Worm (Caenorhabditis elegans) whole organism, L3 larva: ENCODE measurements around the gene sru-15.

Source experiments
- ZK546.5 ChIP-seq: sonication (generic microtip); optimal IDR thresholded peaks from 2 replicates; lab custom pipeline; 2017; ENCODE audit warnings: missing biosample characterization, missing genetic modification characterization
- aly-2 ChIP-seq: fragments of 150-350 bp; optimal IDR thresholded peaks from 2 replicates; lab custom pipeline; 2014; ENCODE audit warnings: missing biosample characterization, missing genetic modification characterization
- ama-1 ChIP-seq: fragments of 150-350 bp; optimal IDR thresholded peaks from 2 replicates; lab custom pipeline; 2018
- ceh-28 ChIP-seq: fragments of 150-350 bp; optimal IDR thresholded peaks from 2 replicates; lab custom pipeline; 2014; ENCODE audit warnings: missing biosample characterization, missing genetic modification reagents, missing genetic modification characterization
- ceh-82 ChIP-seq: fragments of 150-350 bp; optimal IDR thresholded peaks from 2 replicates; lab custom pipeline; 2014; ENCODE audit warnings: missing biosample characterization, missing genetic modification characterization
- ceh-9 ChIP-seq: sonication (generic microtip); optimal IDR thresholded peaks from 2 replicates; lab custom pipeline; 2018; ENCODE audit warnings: missing biosample characterization, missing genetic modification characterization
- daf-12 ChIP-seq: fragments of 150-350 bp; optimal IDR thresholded peaks from 2 replicates; lab custom pipeline; 2014; ENCODE audit warnings: missing biosample characterization, missing genetic modification reagents, missing genetic modification characterization
- elt-1 ChIP-seq: fragments of 150-350 bp; optimal IDR thresholded peaks from 2 replicates; lab custom pipeline; 2014; ENCODE audit warnings: missing biosample characterization, missing genetic modification characterization
- elt-2 ChIP-seq: sonication (generic microtip); optimal IDR thresholded peaks from 2 replicates; lab custom pipeline; 2016; ENCODE audit warnings: missing genetic modification reagents, mild to moderate bottlenecking, missing genetic modification characterization, missing compliant biosample characterization
- elt-3 ChIP-seq, 3 experiments: fragments of 150-350 bp in 1 of 3; sonication (generic microtip) in 2 of 3; optimal IDR thresholded peaks; 2 replicates in 2 of 3; 4 replicates in 1 of 3; lab custom pipeline; 2014 to 2017; ENCODE audit warnings: missing biosample characterization in 3 of 3, missing genetic modification characterization in 3 of 3
- eor-1 ChIP-seq, 2 experiments: fragments of 150-350 bp; optimal IDR thresholded peaks; 2 replicates each; lab custom pipeline; 2014 to 2018; ENCODE audit warnings: missing biosample characterization in 2 of 2, missing genetic modification characterization in 2 of 2
- fkh-10 ChIP-seq: sonication (generic microtip); optimal IDR thresholded peaks from 2 replicates; lab custom pipeline; 2017; ENCODE audit warnings: missing biosample characterization, missing genetic modification reagents, missing genetic modification characterization
- fos-1 ChIP-seq: fragments of 150-350 bp; optimal IDR thresholded peaks from 2 replicates; lab custom pipeline; 2014; ENCODE audit warnings: missing biosample characterization, missing genetic modification characterization
- jun-1 ChIP-seq: fragments of 150-350 bp; optimal IDR thresholded peaks from 2 replicates; lab custom pipeline; 2014; ENCODE audit warnings: missing biosample characterization, missing genetic modification reagents, missing genetic modification characterization
- lin-15B ChIP-seq: fragments of 150-350 bp; optimal IDR thresholded peaks from 2 replicates; lab custom pipeline; 2014; ENCODE audit warnings: missing biosample characterization, missing genetic modification characterization
- lin-39 ChIP-seq: fragments of 150-350 bp; optimal IDR thresholded peaks from 2 replicates; lab custom pipeline; 2018; ENCODE audit warnings: missing biosample characterization, missing genetic modification reagents, missing genetic modification characterization
- mdl-1 ChIP-seq: fragments of 150-350 bp; optimal IDR thresholded peaks from 2 replicates; lab custom pipeline; 2014; ENCODE audit warnings: missing biosample characterization, missing genetic modification characterization
- mml-1 ChIP-seq: fragments of 150-350 bp; sonication (generic microtip); optimal IDR thresholded peaks from 3 replicates; lab custom pipeline; 2014; ENCODE audit warnings: missing biosample characterization, missing genetic modification characterization
- nfya-1 ChIP-seq: sonication (generic microtip); optimal IDR thresholded peaks from 2 replicates; lab custom pipeline; 2017; ENCODE audit warnings: missing genetic modification characterization, mild to moderate bottlenecking, missing compliant biosample characterization, antibody characterized with exemption, moderate library complexity; ENCODE audit not compliant: insufficient read depth
- nhr-11 ChIP-seq: fragments of 150-350 bp; optimal IDR thresholded peaks from 2 replicates; lab custom pipeline; 2014; ENCODE audit warnings: missing biosample characterization, missing genetic modification characterization
- nhr-12 ChIP-seq: fragments of 150-350 bp; optimal IDR thresholded peaks from 2 replicates; lab custom pipeline; 2014; ENCODE audit warnings: missing biosample characterization, missing genetic modification characterization
- nhr-23 ChIP-seq: fragments of 150-350 bp; optimal IDR thresholded peaks from 2 replicates; lab custom pipeline; 2014; ENCODE audit warnings: missing biosample characterization, missing genetic modification reagents, missing genetic modification characterization
- nhr-237 ChIP-seq: fragments of 150-350 bp; optimal IDR thresholded peaks from 2 replicates; lab custom pipeline; 2014; ENCODE audit warnings: missing biosample characterization, missing genetic modification characterization
- nhr-25 ChIP-seq: sonication (generic microtip); optimal IDR thresholded peaks from 2 replicates; lab custom pipeline; 2017; ENCODE audit warnings: missing biosample characterization, missing genetic modification characterization
- nhr-43 ChIP-seq: sonication (generic microtip); optimal IDR thresholded peaks from 2 replicates; lab custom pipeline; 2016; ENCODE audit warnings: mild to moderate bottlenecking, missing genetic modification characterization, missing compliant biosample characterization; ENCODE audit not compliant: poor library complexity, severe bottlenecking
- nhr-67 ChIP-seq: fragments of 150-350 bp; optimal IDR thresholded peaks from 2 replicates; lab custom pipeline; 2014; ENCODE audit warnings: missing biosample characterization, missing genetic modification characterization
- nhr-76 ChIP-seq: fragments of 150-350 bp; sonication (generic microtip); optimal IDR thresholded peaks from 5 replicates; lab custom pipeline; 2014; ENCODE audit warnings: missing biosample characterization, missing genetic modification characterization
- nhr-77 ChIP-seq: fragments of 150-350 bp; optimal IDR thresholded peaks from 2 replicates; lab custom pipeline; 2014; ENCODE audit warnings: missing biosample characterization, missing genetic modification characterization
- pha-4 ChIP-seq: fragments of 150-350 bp; optimal IDR thresholded peaks from 2 replicates; lab custom pipeline; 2014; ENCODE audit warnings: missing biosample characterization, missing genetic modification reagents, missing genetic modification characterization
- pqm-1 ChIP-seq: fragments of 150-350 bp; optimal IDR thresholded peaks from 2 replicates; lab custom pipeline; 2017; ENCODE audit warnings: missing biosample characterization, missing genetic modification characterization, inconsistent platforms
- sea-2 ChIP-seq: fragments of 150-350 bp; sonication (generic microtip); optimal IDR thresholded peaks from 4 replicates; lab custom pipeline; 2014; ENCODE audit warnings: missing biosample characterization, missing genetic modification reagents, missing genetic modification characterization
- skn-1 ChIP-seq: fragments of 150-350 bp; optimal IDR thresholded peaks from 2 replicates; lab custom pipeline; 2014; ENCODE audit warnings: missing biosample characterization, missing genetic modification characterization
- tbx-2 ChIP-seq: sonication (generic microtip); optimal IDR thresholded peaks from 2 replicates; lab custom pipeline; 2016; ENCODE audit warnings: mild to moderate bottlenecking, missing genetic modification characterization, missing compliant biosample characterization
- unc-39 ChIP-seq: sonication (generic microtip); optimal IDR thresholded peaks from 4 replicates; lab custom pipeline; 2017; ENCODE audit warnings: missing biosample characterization, missing genetic modification characterization
- unc-62 ChIP-seq: fragments of 150-350 bp; sonication (generic microtip); optimal IDR thresholded peaks from 4 replicates; lab custom pipeline; 2014; ENCODE audit warnings: missing biosample characterization, missing genetic modification reagents, missing genetic modification characterization
- zag-1 ChIP-seq: fragments of 150-350 bp; optimal IDR thresholded peaks from 2 replicates; lab custom pipeline; 2014; ENCODE audit warnings: missing biosample characterization, missing genetic modification characterization
- ztf-11 ChIP-seq: fragments of 150-350 bp; optimal IDR thresholded peaks from 2 replicates; lab custom pipeline; 2014; ENCODE audit warnings: missing biosample characterization, missing genetic modification characterization

Gene sru-15

DNA sequence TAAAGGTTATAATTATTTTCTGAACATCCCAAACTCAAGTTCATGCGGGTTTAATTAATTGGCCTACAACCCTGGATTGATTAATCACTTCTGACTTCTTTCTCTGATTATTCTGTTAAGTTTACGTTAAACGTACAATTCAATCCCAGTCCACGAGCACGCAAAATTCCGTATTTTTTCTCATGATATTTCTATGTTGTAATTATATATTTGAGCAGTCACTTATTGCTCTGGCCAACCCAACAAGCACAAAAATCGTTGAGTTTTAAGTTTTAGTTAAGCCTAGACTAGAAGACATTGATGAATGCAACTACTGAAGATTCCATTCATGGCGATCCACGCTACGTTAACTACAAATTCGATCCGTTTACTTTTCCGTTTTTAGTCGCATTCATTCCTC is at the start of gene sru-15:
TSS of gene sru-15 (plus strand) at position 301 of the 400 bp plus-strand sequence.
- TF ChIP-seq ceh-9 (tag; lab: Kevin White, UChicago) (no peak), sea-2 (no peak), nhr-77 (tag; lab: Kevin White, UChicago) (no peak), aly-2 (tag; lab: Kevin White, UChicago) (no peak), nhr-237 (tag; lab: Kevin White, UChicago) (no peak), nhr-23 (tag; lab: Kevin White, UChicago) (no peak), eor-1 (tag; optimal IDR thresholded peaks at IDR 0.05; lab: Kevin White, UChicago) (no peak), unc-62 (GFP tag; lab: Kevin White, UChicago) (no peak), pha-4 (no peak), ama-1 (lab: Kevin White, UChicago) (no peak), nhr-12 (tag; lab: Kevin White, UChicago) (no peak), lin-15B (no peak), lin-39 (tag; lab: Kevin White, UChicago) (no peak), nfya-1 (tag; lab: Kevin White, UChicago) (no peak), ceh-28 (tag; lab: Kevin White, UChicago) (no peak), fkh-10 (no peak), unc-39 (tag; lab: Kevin White, UChicago) (no peak), nhr-76 (tag; lab: Kevin White, UChicago) (no peak), nhr-25 (tag; lab: Kevin White, UChicago) (no peak)

DNA sequence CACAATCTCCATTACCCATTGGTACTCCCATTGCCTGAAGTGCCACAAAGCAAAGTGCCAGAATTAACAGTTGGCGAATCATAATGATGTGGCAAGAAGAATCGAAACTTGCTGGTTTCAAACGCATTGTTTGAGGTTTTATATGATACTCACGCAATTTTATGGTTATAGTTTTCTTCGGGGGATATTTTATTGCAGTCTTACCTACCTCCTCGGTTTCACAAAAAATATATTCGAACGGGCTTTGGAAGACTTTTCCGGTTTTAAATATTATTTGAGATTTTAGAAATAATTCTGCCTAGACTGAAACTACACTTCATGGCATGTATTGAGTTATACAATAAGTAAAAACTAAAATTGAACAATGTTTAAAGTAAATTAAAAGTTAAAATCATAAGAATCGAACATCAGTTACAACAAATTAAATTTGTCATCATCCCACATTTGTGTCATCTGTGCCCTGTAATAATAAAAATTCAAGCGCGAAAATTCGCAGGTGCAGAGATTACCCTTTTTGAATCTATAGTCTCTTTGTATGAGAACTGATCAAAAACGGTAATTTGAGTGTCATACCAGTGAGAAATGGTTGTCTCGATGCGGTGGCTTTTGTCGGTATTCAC is 49.3 kb upstream of the sru-15 start, which contains the start of the genes clec-197 and clec-198:
TSS of gene clec-197 (minus strand) at position 101 of the 620 bp plus-strand sequence.
TSS of gene clec-198 (plus strand) at position 570 of the 620 bp plus-strand sequence.
- no peak for TF ChIP-seq nhr-12 (tag; lab: Kevin White, UChicago)
- TF ChIP-seq unc-62 (GFP tag; lab: Kevin White, UChicago) = no peak
- no peak for TF ChIP-seq ZK546.5 (tag; lab: Kevin White, UChicago)
- no peak for TF ChIP-seq tbx-2
- no peak for TF ChIP-seq elt-1 (tag; lab: Kevin White, UChicago)

DNA sequence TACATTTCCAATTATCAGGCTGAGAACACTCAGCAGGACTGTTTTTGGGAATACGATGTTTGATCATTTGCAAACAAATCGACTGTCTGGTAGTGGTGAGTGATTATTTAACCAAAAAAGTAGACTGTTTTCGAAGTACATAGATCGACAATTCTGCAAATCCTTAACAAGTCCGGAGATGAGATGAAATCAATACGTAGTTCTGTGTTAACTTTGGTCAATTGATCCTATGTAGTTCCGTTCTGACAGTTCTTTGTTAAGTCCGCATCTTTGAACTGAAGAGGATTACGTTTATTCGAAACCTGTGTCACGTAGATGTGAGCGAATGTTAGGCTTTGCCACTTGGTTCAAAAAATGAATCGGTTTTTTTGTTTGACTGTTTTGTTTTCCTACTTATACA is 44.4 kb upstream of the sru-15 start, which contains the start of gene clec-199:
TSS of gene clec-199 (plus strand) at position 301 of the 400 bp plus-strand sequence.
- TF ChIP-seq mdl-1 (tag; lab: Kevin White, UChicago) (no peak), pqm-1 (tag; lab: Kevin White, UChicago) (no peak), nhr-12 (tag; lab: Kevin White, UChicago) (no peak), ZK546.5 (tag; lab: Kevin White, UChicago) (no peak), nhr-77 (tag; lab: Kevin White, UChicago) (no peak), jun-1 (no peak), daf-12 (tag; lab: Kevin White, UChicago) (no peak), skn-1 (tag; lab: Kevin White, UChicago) (no peak), ztf-11 (tag; lab: Kevin White, UChicago) (no peak), nhr-76 (tag; lab: Kevin White, UChicago) (no peak), nhr-23 (tag; lab: Kevin White, UChicago) (no peak), fkh-10 (no peak), pha-4 (no peak), unc-62 (GFP tag; lab: Kevin White, UChicago) (no peak), fos-1 (tag; lab: Kevin White, UChicago) (no peak), nhr-11 (tag; lab: Kevin White, UChicago) (no peak), zag-1 (tag; lab: Kevin White, UChicago) (no peak), ceh-82 (tag; lab: Kevin White, UChicago) (no peak)
- TF ChIP-seq, all 47 proteins: peak for 0

DNA sequence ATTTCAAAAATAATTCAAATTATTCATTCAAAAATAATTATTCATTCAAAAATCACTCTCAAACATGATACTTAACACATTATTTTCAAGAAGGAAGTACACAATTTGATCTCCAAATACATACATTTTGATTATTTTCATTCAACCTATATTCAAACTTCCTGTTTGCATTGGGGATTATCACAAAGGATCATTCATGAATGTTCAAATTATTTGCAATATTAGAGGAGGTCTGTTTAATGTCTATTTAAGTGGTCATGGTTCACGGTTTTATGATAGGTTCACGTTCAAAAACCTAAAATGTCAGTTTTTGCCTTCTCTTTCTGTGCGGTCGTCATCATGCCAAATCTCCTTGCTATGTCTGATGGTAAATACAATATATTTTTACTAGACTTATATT is 34.9 kb upstream of the sru-15 start, which contains the start of gene clec-202:
TSS of gene clec-202 (plus strand) at position 301 of the 400 bp plus-strand sequence.
- TF ChIP-seq nhr-43 = no peak
- no peak for TF ChIP-seq elt-3 (tag; optimal IDR thresholded peaks at IDR 0.05; lab: Kevin White, UChicago)
- no peak for TF ChIP-seq fkh-10
- TF ChIP-seq lin-39 (tag; lab: Kevin White, UChicago) = no peak
- TF ChIP-seq nhr-77 (tag; lab: Kevin White, UChicago) = no peak
- TF ChIP-seq nhr-67 (tag; lab: Kevin White, UChicago) = no peak
- TF ChIP-seq pha-4 = no peak
- TF ChIP-seq zag-1 (tag; lab: Kevin White, UChicago) = no peak
- no peak for TF ChIP-seq mml-1 (tag; lab: Kevin White, UChicago)
- TF ChIP-seq pqm-1 (tag; lab: Kevin White, UChicago) = no peak
- TF ChIP-seq ZK546.5 (tag; lab: Kevin White, UChicago) = no peak
- no peak for TF ChIP-seq nhr-12 (tag; lab: Kevin White, UChicago)
- no peak for TF ChIP-seq elt-2 (tag; lab: Kevin White, UChicago)
